Fruit fly (Drosophila melanogaster) Kc167 (cell line): ENCODE data around the gene CG6985.

Source experiments
- Myc ChIP-seq: fragments of >200 bp; optimal IDR thresholded peaks from 2 replicates; lab custom pipeline; 2017; ENCODE audit warnings: missing external identifiers
- Sin3A ChIP-seq: fragments of >200 bp; optimal IDR thresholded peaks from 2 replicates; lab custom pipeline; 2018; ENCODE audit warnings: missing external identifiers
- h ChIP-seq: fragments of >200 bp; optimal IDR thresholded peaks from 3 replicates; lab custom pipeline; 2018; ENCODE audit warnings: missing external identifiers
- insv ChIP-seq: fragments of >200 bp; optimal IDR thresholded peaks from 3 replicates; lab custom pipeline; 2018; ENCODE audit warnings: missing external identifiers
- psq ChIP-seq: fragments of >200 bp; optimal IDR thresholded peaks from 2 replicates; lab custom pipeline; 2017; ENCODE audit warnings: missing external identifiers
- ttk ChIP-seq: sonication (Bioruptor generic); optimal IDR thresholded peaks from 2 replicates; lab custom pipeline; 2017; ENCODE audit warnings: missing external identifiers

- no peak for TF ChIP-seq psq (lab: Kevin White, UChicago)
- no peak for TF ChIP-seq Sin3A (lab: Kevin White, UChicago)
- no peak for TF ChIP-seq ttk (lab: Kevin White, UChicago)
- TF ChIP-seq h: no peak
- no peak for TF ChIP-seq Myc (lab: Kevin White, UChicago)
- no peak for TF ChIP-seq insv (lab: Kevin White, UChicago)
Observed at dm6 chr3R:22748956-22749355, 8.0 kb downstream of the CG6985 start, which contains the start of gene CG31139.
